Fruit fly (Drosophila melanogaster): ENCODE data around the gene CG5114.

The CG5114 gene

DNA sequence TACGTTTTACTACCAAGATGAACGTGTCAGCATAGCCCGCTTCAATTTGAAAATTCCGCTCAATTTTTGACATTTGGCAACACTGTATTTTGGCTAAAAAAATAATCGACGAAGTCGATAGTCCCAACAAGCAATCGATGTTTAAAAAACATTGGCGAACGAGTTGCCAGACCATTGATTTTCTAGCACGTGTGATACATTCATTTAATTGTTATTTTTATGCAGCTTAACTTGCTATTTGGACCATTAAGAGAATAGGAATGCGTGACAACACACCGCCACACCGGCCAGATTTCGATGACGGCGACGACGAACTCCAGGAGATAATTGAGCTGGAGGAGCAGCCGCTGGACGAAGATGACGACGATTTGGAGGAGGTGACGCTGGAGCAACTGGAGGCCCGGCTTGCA is at the start of gene CG5114 (continued):
- TF ChIP-seq CG13123 (GFP tag; optimal IDR thresholded peaks at IDR 0.05) = no peak
- no peak for TF ChIP-seq CG11456 (GFP tag; IDR thresholded peaks at IDR 0.05)
- TF ChIP-seq Mes4 (GFP tag; optimal IDR thresholded peaks at IDR 0.05) = no peak
- TF ChIP-seq wor (GFP tag; IDR thresholded peaks at IDR 0.05) = no peak
- no peak for TF ChIP-seq pita (GFP tag; optimal IDR thresholded peaks at IDR 0.05)
- peak; percentile 54 for TF ChIP-seq sug (tag; optimal IDR thresholded peaks at IDR 0.05)
- no peak for TF ChIP-seq Nf-YB (GFP tag; optimal IDR thresholded peaks at IDR 0.05)
- TF ChIP-seq CG3838 (GFP tag; optimal IDR thresholded peaks at IDR 0.05) = no peak
- TF ChIP-seq CG1602 (GFP tag; optimal IDR thresholded peaks at IDR 0.05) = no peak
- no peak for TF ChIP-seq CG8765 (GFP tag; IDR thresholded peaks at IDR 0.05)
- TF ChIP-seq HLHmδ (GFP tag; optimal IDR thresholded peaks at IDR 0.05) = no peak
- peak; percentile 78 for TF ChIP-seq D (optimal IDR thresholded peaks at IDR 0.05)
- TF ChIP-seq D (GFP tag; optimal IDR thresholded peaks at IDR 0.05) = no peak
- peak; percentile 9 for TF ChIP-seq NC2α (GFP tag; optimal IDR thresholded peaks at IDR 0.05)
- TF ChIP-seq Opbp (GFP tag; IDR thresholded peaks at IDR 0.05; ENCODE audit: partially characterized antibody) = peak; percentile 94
- TF ChIP-seq CG15601 (tag; optimal IDR thresholded peaks at IDR 0.05) = peak; percentile 6
- peak; percentile 55 for TF ChIP-seq grau (tag; optimal IDR thresholded peaks at IDR 0.05)
- TF ChIP-seq gro (GFP tag; optimal IDR thresholded peaks at IDR 0.05) = peak; percentile 66
- TF ChIP-seq Med (GFP tag) = peak; percentile 94
- TF ChIP-seq CG9932 (GFP tag; IDR thresholded peaks at IDR 0.05) = no peak
- TF ChIP-seq ase (GFP tag; IDR thresholded peaks at IDR 0.05) = no peak; the same call in 2 of the 3 replicates
- peak; percentile 2 for TF ChIP-seq en (GFP tag; optimal IDR thresholded peaks at IDR 0.05)

dm6 chr3L:14942769-14943168 is 39.9 kb upstream of the CG5114 start:
- TF ChIP-seq CG11398 (GFP tag; optimal IDR thresholded peaks at IDR 0.05) (no peak), fd64A (GFP tag; optimal IDR thresholded peaks at IDR 0.05) (no peak), CG8290 (GFP tag; optimal IDR thresholded peaks at IDR 0.05) (peak; percentile 12), CG8290 (tag; optimal IDR thresholded peaks at IDR 0.05) (no peak), CG32772 (GFP tag; IDR thresholded peaks at IDR 0.05) (no peak), E2f2 (GFP tag; IDR thresholded peaks at IDR 0.05) (peak; percentile 99), ase (GFP tag; IDR thresholded peaks at IDR 0.05) (no peak), amos (GFP tag; IDR thresholded peaks at IDR 0.05; ENCODE audit: partially characterized antibody) (peak; percentile 73), Xrp1 (GFP tag; IDR thresholded peaks at IDR 0.05) (no peak), CG2129 (GFP tag; IDR thresholded peaks at IDR 0.05; ENCODE audit: partially characterized antibody) (peak; percentile 29; the same call in 1 of the 2 replicates), CG10267 (tag; optimal IDR thresholded peaks at IDR 0.05) (peak; percentile 51), CG12104 (GFP tag; optimal IDR thresholded peaks at IDR 0.05) (no peak), CG7963 (GFP tag; IDR thresholded peaks at IDR 0.05; ENCODE audit: partially characterized antibody) (peak; percentile 42; the same call in 1 of the 3 replicates), C15 (GFP tag; IDR thresholded peaks at IDR 0.05) (no peak), CG3995 (GFP tag; optimal IDR thresholded peaks at IDR 0.05) (peak; percentile 88), CG6791 (GFP tag; IDR thresholded peaks at IDR 0.05; ENCODE audit: partially characterized antibody) (peak; percentile 80), CTCF (GFP tag; optimal IDR thresholded peaks at IDR 0.05) (peak; percentile 97), klu (GFP tag; IDR thresholded peaks at IDR 0.05) (no peak), CG2199 (GFP tag; IDR thresholded peaks at IDR 0.05) (0 out of 3 replicates have a peak, but pooled peaks have one; percentile 18), Fer1 (GFP tag; optimal IDR thresholded peaks at IDR 0.05) (no peak), nmo (GFP tag; optimal IDR thresholded peaks at IDR 0.05) (peak; percentile 26), CG1647 (GFP tag; optimal IDR thresholded peaks at IDR 0.05) (no peak), CG2202 (tag; optimal IDR thresholded peaks at IDR 0.05) (no peak), HLH4C (GFP tag; IDR thresholded peaks at IDR 0.05; ENCODE audit: partially characterized antibody) (peak; percentile 73), shn (GFP tag; optimal IDR thresholded peaks at IDR 0.05) (no peak), BEAF-32 (GFP tag; optimal IDR thresholded peaks at IDR 0.05) (peak; percentile 70), CG2116 (GFP tag; optimal IDR thresholded peaks at IDR 0.05) (peak; percentile 96), CG14710 (tag; optimal IDR thresholded peaks at IDR 0.05) (peak; percentile 58), sc (optimal IDR thresholded peaks at IDR 0.05) (no peak), sc (GFP tag; optimal IDR thresholded peaks at IDR 0.05) (no peak), Doc2 (GFP tag; IDR thresholded peaks at IDR 0.05) (no peak), Lhr (GFP tag; optimal IDR thresholded peaks at IDR 0.05) (peak; percentile 45)

All from whole organism, embryonic.